Fruit fly (Drosophila melanogaster): ENCODE results near the gene CG5644.

Gene CG5644

DNA sequence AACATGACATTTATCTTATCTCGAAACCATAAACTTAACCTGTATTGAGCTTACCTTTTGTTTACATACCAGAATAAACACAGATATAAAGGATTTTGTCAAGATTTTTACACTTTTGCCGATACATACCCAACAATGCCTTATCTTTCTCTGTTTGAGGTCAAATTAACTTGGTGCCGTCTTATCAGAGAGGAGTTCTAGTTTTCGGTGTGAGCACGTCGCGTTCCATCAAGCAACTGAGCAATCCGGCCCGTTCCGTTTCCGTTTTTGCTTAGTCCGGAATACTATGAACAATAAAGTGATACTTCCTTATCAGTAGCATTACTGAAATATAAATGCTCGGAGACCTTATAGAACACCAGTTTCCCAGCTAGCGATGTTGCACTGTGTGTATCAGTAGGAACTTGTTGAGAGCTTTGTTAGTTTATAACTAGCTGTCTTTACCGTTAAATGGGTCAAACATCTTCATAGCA, 6.2 kb upstream of the CG5644 start, which contains the start of gene Galk:
Galk (minus strand) TSS at position 244 of the 473 bp plus-strand sequence.
- TF ChIP-seq EcR (GFP tag; optimal IDR thresholded peaks at IDR 0.05) (no peak), pan (optimal IDR thresholded peaks at IDR 0.05) (no peak)

DNA sequence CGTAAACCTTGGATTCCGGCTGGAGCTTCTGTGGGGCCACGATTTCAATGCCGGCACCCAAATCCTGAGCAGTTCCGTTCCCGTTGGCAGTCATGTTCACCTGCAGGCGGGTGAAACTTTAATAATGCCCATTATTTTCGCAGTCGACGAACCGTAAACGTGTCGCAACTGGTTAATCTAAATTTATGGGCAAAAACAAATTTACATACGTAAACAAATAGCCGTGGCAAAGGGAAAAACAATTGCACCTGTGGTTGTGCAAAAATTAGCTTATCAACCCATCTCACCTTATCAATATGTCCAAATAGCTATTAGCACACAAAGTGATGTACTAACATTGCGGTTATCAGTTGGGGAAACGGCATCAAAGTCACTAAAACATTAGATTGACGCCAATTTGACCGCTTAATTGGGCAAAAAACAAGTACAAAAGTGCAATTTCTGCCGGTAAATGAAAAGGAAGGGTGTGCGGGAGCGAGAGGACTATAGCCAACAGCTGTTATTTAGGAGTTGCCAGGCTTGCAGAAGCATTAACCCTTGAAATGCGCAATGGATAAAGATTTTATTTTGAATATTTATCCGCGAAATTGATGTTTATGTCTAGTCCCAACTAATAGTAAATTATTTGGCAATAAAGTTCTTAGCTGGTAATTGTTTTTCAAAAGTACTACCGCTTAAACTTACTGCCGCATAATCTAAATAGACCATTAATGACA, 5.6 kb upstream of the CG5644 start:
- no peak for TF ChIP-seq usp (GFP tag; optimal IDR thresholded peaks at IDR 0.05)
- TF ChIP-seq Dll (optimal IDR thresholded peaks at IDR 0.05) = no peak
- TF ChIP-seq EcR (GFP tag; optimal IDR thresholded peaks at IDR 0.05) = no peak
- TF ChIP-seq psq (optimal IDR thresholded peaks at IDR 0.05) = no peak
- TF ChIP-seq CG8478 (optimal IDR thresholded peaks at IDR 0.05) = no peak
- TF ChIP-seq pan (optimal IDR thresholded peaks at IDR 0.05) = no peak

DNA sequence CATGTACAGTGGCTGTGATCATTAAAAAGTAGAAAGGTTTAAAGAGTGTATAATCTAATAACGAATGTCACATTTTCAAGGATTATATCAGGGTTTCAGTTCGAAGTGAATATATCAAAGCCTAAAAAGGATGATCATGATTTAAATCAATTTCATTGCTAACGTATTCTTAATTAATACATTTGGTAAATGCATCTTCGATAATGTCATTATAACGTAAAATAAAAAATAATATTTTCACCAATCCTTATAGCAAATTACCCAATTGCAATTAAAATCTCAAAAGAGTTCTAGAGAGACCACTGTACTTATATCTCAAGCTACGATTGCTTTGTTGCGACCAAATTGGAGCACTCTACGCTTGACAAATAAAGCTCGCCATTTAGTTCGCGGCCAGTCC, 2.4 kb upstream of the CG5644 start:
- no peak for TF ChIP-seq usp (GFP tag; optimal IDR thresholded peaks at IDR 0.05)
- TF ChIP-seq pan (optimal IDR thresholded peaks at IDR 0.05) = no peak
- TF ChIP-seq EcR (GFP tag; optimal IDR thresholded peaks at IDR 0.05) = no peak
- TF ChIP-seq psq (optimal IDR thresholded peaks at IDR 0.05) = no peak
- no peak for TF ChIP-seq CG8478 (optimal IDR thresholded peaks at IDR 0.05)
- TF ChIP-seq Dll (optimal IDR thresholded peaks at IDR 0.05) = no peak

DNA sequence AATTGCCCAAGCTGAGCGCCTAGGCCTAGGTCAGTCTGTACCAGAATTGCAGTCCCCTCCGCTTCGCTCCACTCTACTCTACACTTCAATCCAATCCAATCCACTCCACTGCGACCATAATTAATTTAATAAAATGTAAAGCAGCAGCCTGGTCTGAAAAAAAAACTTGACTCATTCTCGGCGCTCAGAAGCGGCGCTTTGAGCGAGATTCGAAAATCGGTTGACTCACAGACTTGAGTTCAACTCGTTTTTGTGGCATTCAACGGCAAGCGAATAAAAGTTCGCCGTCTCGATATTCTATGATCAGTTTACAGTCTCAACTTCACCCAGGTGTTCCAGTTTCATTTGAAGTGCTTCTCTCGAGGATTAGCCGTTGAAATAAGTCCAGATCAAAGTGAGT, 1.8 kb upstream of the CG5644 start, which contains the start of gene CG13314:
CG13314 (plus strand) TSS at position 301 of the 400 bp plus-strand sequence.
- TF ChIP-seq usp (GFP tag; optimal IDR thresholded peaks at IDR 0.05) (no peak), CG8478 (optimal IDR thresholded peaks at IDR 0.05) (no peak), pan (optimal IDR thresholded peaks at IDR 0.05) (no peak), Dll (optimal IDR thresholded peaks at IDR 0.05) (no peak), psq (optimal IDR thresholded peaks at IDR 0.05) (no peak), EcR (GFP tag; optimal IDR thresholded peaks at IDR 0.05) (no peak)

DNA sequence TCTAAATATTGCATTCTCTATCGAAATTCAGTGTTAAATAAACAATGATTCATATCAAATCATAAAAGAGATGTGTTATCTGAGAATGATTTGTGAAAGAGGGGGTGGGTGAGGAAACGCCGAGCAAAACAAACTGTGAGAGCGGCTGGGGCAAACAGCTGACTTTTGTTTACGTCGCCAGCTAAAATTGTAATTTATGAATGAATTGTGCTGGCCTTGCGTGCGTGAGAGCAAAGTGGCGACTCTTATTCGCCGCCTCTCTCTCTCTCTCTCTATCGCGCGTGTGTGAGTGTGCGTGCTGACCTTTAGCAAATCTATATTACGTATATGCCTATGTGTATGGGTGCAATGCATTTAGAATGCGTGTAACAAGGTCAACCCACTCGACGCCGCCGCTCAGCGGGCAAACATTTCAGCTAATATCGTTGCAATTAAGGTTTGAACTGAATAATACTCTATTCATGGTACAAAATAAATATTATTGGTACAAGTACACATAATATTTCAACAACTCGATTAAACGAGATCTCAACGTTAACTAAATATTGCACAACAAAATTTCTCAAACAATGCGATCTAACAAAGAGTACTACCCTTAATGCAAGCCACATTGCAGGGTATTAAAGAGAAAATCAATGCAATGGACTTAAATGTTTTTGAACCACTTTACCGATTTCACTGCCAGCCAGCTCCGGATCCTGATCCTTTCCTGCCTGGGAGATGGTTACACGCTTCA, 834 bp downstream of the CG5644 start:
- TF ChIP-seq EcR (GFP tag; optimal IDR thresholded peaks at IDR 0.05) (no peak), Dll (optimal IDR thresholded peaks at IDR 0.05) (peak; percentile 54), usp (GFP tag; optimal IDR thresholded peaks at IDR 0.05) (no peak), psq (optimal IDR thresholded peaks at IDR 0.05) (no peak), pan (optimal IDR thresholded peaks at IDR 0.05) (no peak)

DNA sequence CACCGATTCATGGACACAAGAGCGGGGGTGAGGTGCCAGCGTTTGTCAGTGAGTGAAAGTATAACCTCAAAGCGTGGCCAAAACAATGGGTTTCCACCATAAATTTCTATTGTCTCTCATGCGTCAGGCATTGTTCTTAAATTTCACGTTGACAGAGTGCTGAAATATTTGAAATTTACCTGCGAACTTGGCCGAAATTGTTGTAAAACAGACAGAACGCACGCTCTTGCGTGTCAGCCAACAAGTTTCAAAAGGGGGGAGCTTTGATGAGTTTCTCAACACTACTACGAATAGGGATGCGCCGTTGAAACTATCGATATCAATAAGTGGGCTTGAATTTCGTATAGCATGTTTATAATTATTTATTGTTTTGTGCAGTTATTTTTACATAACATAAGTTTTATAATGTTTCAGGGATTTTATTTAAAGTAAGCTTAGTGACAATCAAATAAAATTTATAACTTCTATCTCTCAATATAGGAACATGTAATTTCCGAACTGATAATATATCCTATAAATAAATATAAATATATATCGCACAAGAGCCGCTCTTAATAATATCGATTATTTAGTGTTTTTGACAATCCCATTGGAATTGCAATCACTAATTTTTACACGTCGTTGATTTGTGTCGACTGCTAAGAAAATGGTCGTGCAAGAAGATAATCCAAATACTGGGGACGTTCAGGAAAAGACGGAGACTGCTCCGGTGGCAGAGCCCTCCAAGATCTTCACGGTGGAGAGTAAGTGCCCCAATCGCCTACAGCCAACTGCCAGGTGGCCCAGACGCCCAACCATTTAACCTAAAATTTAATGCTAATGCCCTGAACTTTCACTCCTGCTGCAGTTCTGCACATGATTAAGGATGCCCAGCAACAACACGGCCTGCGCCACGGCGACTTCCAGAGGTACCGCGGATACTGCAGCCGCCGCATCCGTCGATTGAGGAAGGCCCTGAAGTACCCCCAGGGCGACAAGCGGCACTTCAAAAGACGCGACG, 4.9 kb downstream of the CG5644 start, which contains the start of the genes pix and Srp68:
pix (minus strand) TSS at position 288 of the 1,000 bp plus-strand sequence.
Srp68 (plus strand) TSS at position 569 of the 1,000 bp plus-strand sequence.
- TF ChIP-seq CG8478 (optimal IDR thresholded peaks at IDR 0.05) = no peak
- TF ChIP-seq usp (GFP tag; optimal IDR thresholded peaks at IDR 0.05) = no peak
- TF ChIP-seq EcR (GFP tag; optimal IDR thresholded peaks at IDR 0.05) = no peak
- TF ChIP-seq pan (optimal IDR thresholded peaks at IDR 0.05) = no peak
- TF ChIP-seq Dll (optimal IDR thresholded peaks at IDR 0.05) = no peak
- TF ChIP-seq psq (optimal IDR thresholded peaks at IDR 0.05) = no peak

DNA sequence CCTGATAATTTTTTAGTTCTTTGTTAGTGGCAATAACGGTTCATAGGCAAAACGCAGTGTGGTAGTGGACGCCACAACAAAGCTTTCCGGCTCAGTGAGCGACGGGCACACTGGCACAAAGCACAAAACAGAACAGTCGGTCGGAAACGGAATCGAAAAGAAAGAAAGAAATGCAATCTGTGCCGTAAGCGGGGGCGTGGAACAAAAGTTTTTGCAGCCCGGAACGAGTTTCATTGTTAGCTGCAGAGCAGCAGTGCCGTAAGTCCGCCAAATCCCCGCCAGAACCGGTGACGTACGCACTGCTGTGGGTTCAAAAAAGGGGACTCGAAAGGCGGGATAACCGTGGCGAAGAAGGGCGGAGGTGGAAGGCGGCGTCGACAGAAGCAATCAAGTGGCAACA, 11.2 kb downstream of the CG5644 start, which contains the start of gene CG5026:
CG5026 (plus strand) TSS at position 92 of the 400 bp plus-strand sequence.
- TF ChIP-seq usp (GFP tag; optimal IDR thresholded peaks at IDR 0.05) (no peak), psq (optimal IDR thresholded peaks at IDR 0.05) (no peak), Dll (optimal IDR thresholded peaks at IDR 0.05) (no peak), CG8478 (optimal IDR thresholded peaks at IDR 0.05) (no peak), pan (optimal IDR thresholded peaks at IDR 0.05) (no peak), EcR (GFP tag; optimal IDR thresholded peaks at IDR 0.05) (no peak)

DNA sequence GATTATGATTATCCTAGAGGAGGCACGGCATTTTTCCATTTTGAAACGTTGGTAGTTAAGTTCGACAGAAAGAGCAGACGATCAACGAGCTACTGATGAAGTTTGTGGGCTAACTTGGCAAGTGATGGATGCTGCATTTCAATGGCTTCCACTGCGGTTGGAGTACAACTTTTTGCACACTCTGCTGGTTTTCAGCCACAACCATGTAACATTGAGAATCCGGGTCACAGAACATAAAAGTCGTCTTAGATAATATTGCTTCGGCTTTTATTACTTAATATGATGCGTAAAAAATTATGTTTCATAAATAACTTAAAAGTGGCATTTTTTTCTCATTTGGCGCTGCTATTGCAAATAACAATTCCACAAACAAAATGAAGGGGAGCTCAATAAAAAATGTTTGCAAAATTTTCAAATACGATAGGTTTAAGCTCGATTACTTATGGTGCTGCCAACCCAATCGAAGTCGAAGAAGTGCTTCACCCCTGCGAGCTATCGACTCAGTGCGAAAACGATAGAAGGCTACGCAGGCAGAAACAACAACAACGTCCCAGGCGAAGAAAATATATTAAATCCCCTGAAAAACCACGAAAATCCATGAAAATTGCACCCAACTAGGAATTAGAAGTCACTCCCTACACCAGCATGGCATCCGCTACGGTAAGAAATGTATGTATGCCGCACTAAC, 13.2 kb downstream of the CG5644 start, which contains the start of the genes CG5653 and CG5021:
CG5653 (minus strand) TSS at position 51 of the 688 bp plus-strand sequence.
CG5021 (plus strand) TSS at position 506 of the 688 bp plus-strand sequence.
- TF ChIP-seq Dll (optimal IDR thresholded peaks at IDR 0.05) (no peak), pan (optimal IDR thresholded peaks at IDR 0.05) (no peak), CG8478 (optimal IDR thresholded peaks at IDR 0.05) (no peak), usp (GFP tag; optimal IDR thresholded peaks at IDR 0.05) (no peak), psq (optimal IDR thresholded peaks at IDR 0.05) (no peak), EcR (GFP tag; optimal IDR thresholded peaks at IDR 0.05) (no peak)

DNA sequence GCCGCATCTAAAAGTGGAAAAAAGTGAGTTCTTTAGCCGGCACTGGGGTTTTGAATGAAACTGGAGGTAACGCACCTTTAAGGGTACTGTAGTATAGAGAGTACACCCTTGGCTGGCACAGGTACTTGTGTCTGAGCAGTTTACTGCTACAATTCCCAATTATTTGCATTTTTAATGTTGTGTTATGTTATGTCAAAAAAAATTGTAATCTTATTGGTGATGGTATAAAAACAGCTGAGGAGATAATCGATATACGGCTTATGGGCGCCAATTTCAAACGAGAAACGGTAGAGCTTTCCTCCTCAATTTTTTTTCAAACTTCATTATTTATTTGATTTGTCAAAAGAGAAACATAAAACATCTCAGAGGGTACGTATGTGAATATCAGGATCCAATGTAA, 15.2 kb downstream of the CG5644 start, which contains the start of gene ValRS-m:
ValRS-m (minus strand) TSS at position 312 of the 400 bp plus-strand sequence.
- TF ChIP-seq EcR (GFP tag; optimal IDR thresholded peaks at IDR 0.05) = no peak
- TF ChIP-seq usp (GFP tag; optimal IDR thresholded peaks at IDR 0.05) = no peak
- TF ChIP-seq psq (optimal IDR thresholded peaks at IDR 0.05) = no peak
- no peak for TF ChIP-seq Dll (optimal IDR thresholded peaks at IDR 0.05)
- no peak for TF ChIP-seq CG8478 (optimal IDR thresholded peaks at IDR 0.05)
- no peak for TF ChIP-seq pan (optimal IDR thresholded peaks at IDR 0.05)

DNA sequence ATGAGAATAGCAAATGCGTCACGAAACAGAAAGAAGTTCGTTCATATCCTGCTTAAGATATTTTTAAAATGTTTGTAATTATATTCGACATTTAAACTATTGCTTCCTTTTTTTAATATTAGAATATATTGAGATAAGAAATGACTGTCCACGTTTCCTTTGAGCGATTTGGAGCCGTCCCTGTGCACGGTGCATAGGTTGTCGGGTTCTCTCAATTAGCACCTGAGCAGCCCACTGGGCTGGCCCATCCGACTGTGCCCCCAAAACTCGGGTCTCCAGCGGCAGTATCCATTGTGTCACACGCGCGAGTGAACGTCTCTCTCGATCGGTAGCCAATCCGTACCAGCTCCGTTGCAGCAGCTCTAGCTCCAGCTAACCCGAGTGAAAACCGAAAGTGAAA, 21.1 kb downstream of the CG5644 start, which contains the start of gene CG13313:
CG13313 (plus strand) TSS at position 301 of the 400 bp plus-strand sequence.
- TF ChIP-seq psq (optimal IDR thresholded peaks at IDR 0.05) (no peak), CG8478 (optimal IDR thresholded peaks at IDR 0.05) (no peak), pan (optimal IDR thresholded peaks at IDR 0.05) (no peak), Dll (optimal IDR thresholded peaks at IDR 0.05) (no peak), EcR (GFP tag; optimal IDR thresholded peaks at IDR 0.05) (no peak), usp (GFP tag; optimal IDR thresholded peaks at IDR 0.05) (no peak)

Data from whole organism.